Fruit fly (Drosophila melanogaster) whole organism, embryonic: Measurements from ENCODE around the gene sv.

Source experiments
- Atf3 ChIP-seq: fragments of 200-800 bp; sonication (Bioruptor generic); optimal IDR thresholded peaks from 3 replicates; lab custom pipeline; 2016; ENCODE audit warnings: missing biosample characterization, missing genetic modification characterization
- CG12071 ChIP-seq: fragments of 200-800 bp; sonication (Bioruptor generic); optimal IDR thresholded peaks from 3 replicates; lab custom pipeline; 2018; ENCODE audit warnings: missing biosample characterization, mild to moderate bottlenecking, missing genetic modification characterization
- CG12299 ChIP-seq: fragments of 200-800 bp; sonication (Bioruptor generic); optimal IDR thresholded peaks from 2 replicates; lab custom pipeline; 2018; ENCODE audit warnings: missing biosample characterization, mild to moderate bottlenecking, missing genetic modification characterization
- CG12744 ChIP-seq: fragments of 200-800 bp; sonication (Bioruptor generic); optimal IDR thresholded peaks from 2 replicates; lab custom pipeline; 2016; ENCODE audit warnings: missing biosample characterization, missing genetic modification characterization
- CG13624 ChIP-seq: fragments of 200-800 bp; sonication (Bioruptor generic); optimal IDR thresholded peaks from 2 replicates; lab custom pipeline; 2016; ENCODE audit warnings: missing biosample characterization, missing genetic modification characterization
- CG14441 ChIP-seq: fragments of 200-800 bp; sonication (Bioruptor generic); IDR thresholded peaks from 2 replicates; pipeline ENCODE4 v1.3.6; 2022; ENCODE audit warnings: missing biosample characterization, missing genetic modification characterization
- CG15073 ChIP-seq: fragments of 200-800 bp; sonication (Bioruptor generic); optimal IDR thresholded peaks from 2 replicates; lab custom pipeline; 2016; ENCODE audit warnings: missing biosample characterization, missing genetic modification characterization
- CG16779 ChIP-seq: fragments of 200-800 bp; sonication (Bioruptor generic); IDR thresholded peaks from 2 replicates; pipeline ENCODE4 v1.3.6; 2022; ENCODE audit warnings: missing biosample characterization, missing genetic modification characterization
- CG16815 ChIP-seq: fragments of 200-800 bp; sonication (Bioruptor generic); optimal IDR thresholded peaks from 3 replicates; lab custom pipeline; 2017; ENCODE audit warnings: missing biosample characterization, mild to moderate bottlenecking, missing genetic modification characterization
- CG17912 ChIP-seq: fragments of 200-800 bp; sonication (Bioruptor generic); optimal IDR thresholded peaks from 2 replicates; lab custom pipeline; 2018; ENCODE audit warnings: missing biosample characterization, mild to moderate bottlenecking, missing genetic modification characterization
- CG1792 ChIP-seq: fragments of 200-800 bp; sonication (Bioruptor generic); optimal IDR thresholded peaks from 2 replicates; lab custom pipeline; 2016; ENCODE audit warnings: missing biosample characterization, missing genetic modification characterization
- CG18262 ChIP-seq: fragments of 200-800 bp; optimal IDR thresholded peaks from 3 replicates; lab custom pipeline; 2019; ENCODE audit warnings: missing biosample characterization, mild to moderate bottlenecking, missing genetic modification characterization, moderate library complexity
- CG18764 ChIP-seq: fragments of 200-800 bp; sonication (Bioruptor generic); optimal IDR thresholded peaks from 3 replicates; lab custom pipeline; 2016; ENCODE audit warnings: missing biosample characterization, missing genetic modification characterization
- CG2116 ChIP-seq: fragments of 200-800 bp; sonication (Bioruptor generic); optimal IDR thresholded peaks from 3 replicates; lab custom pipeline; 2018; ENCODE audit warnings: missing biosample characterization, mild to moderate bottlenecking, missing genetic modification characterization
- CG31388 ChIP-seq: fragments of 200-800 bp; sonication (Bioruptor generic); optimal IDR thresholded peaks from 2 replicates; lab custom pipeline; 2016; ENCODE audit warnings: missing biosample characterization, missing genetic modification characterization
- CG33213 ChIP-seq: fragments of 200-800 bp; sonication (Bioruptor generic); optimal IDR thresholded peaks from 3 replicates; lab custom pipeline; 2016; ENCODE audit warnings: missing biosample characterization, missing genetic modification characterization
- CG4282 ChIP-seq: fragments of 200-800 bp; sonication (Bioruptor generic); optimal IDR thresholded peaks from 2 replicates; lab custom pipeline; 2016; ENCODE audit warnings: missing biosample characterization, missing genetic modification characterization
- CG4404 ChIP-seq: fragments of 200-800 bp; sonication (Bioruptor generic); IDR thresholded peaks from 2 replicates; pipeline ENCODE4 v1.3.6; 2022; ENCODE audit warnings: missing biosample characterization, missing genetic modification characterization
- CG4707 ChIP-seq: fragments of 200-800 bp; sonication (Bioruptor generic); optimal IDR thresholded peaks from 2 replicates; lab custom pipeline; 2018; ENCODE audit warnings: missing biosample characterization, mild to moderate bottlenecking, missing genetic modification characterization, moderate library complexity
- CG9797 ChIP-seq: fragments of 200-800 bp; sonication (Bioruptor generic); optimal IDR thresholded peaks from 3 replicates; lab custom pipeline; 2018; ENCODE audit warnings: missing biosample characterization, mild to moderate bottlenecking, missing genetic modification characterization
- CkIIα-i1 ChIP-seq: fragments of 200-800 bp; sonication (Bioruptor generic); IDR thresholded peaks from 2 replicates; pipeline ENCODE4 v1.3.6; 2022; ENCODE audit warnings: missing biosample characterization, missing genetic modification characterization
- CrebB ChIP-seq: fragments of 200-800 bp; sonication (Bioruptor generic); optimal IDR thresholded peaks from 3 replicates; lab custom pipeline; 2018; ENCODE audit warnings: missing biosample characterization, mild to moderate bottlenecking, missing genetic modification characterization
- Dfd ChIP-seq, 2 experiments: fragments of >200 bp; optimal IDR thresholded peaks; 2 replicates each; lab custom pipeline; 2017; ENCODE audit warnings: missing biosample characterization in 2 of 2, missing genetic modification characterization in 2 of 2
- Ets65A ChIP-seq: fragments of 200-800 bp; sonication (Bioruptor generic); peaks from one replicate; lab custom pipeline; 2016; ENCODE audit warnings: missing biosample characterization, missing genetic modification characterization
- Gug ChIP-seq: fragments of 200-800 bp; sonication (Bioruptor generic); IDR thresholded peaks from 4 replicates; pipeline ENCODE4 v1.3.6; 2022; ENCODE audit warnings: missing biosample characterization, missing genetic modification characterization
- HLH4C ChIP-seq: fragments of 200-800 bp; sonication (Bioruptor generic); IDR thresholded peaks from 3 replicates; pipeline ENCODE4 v1.3.6; 2022; ENCODE audit warnings: missing biosample characterization, missing genetic modification characterization; ENCODE audit not compliant: partially characterized antibody
- HLH54F ChIP-seq: fragments of 200-800 bp; sonication (Bioruptor generic); optimal IDR thresholded peaks from 3 replicates; lab custom pipeline; 2016; ENCODE audit warnings: missing biosample characterization, missing genetic modification characterization
- Hmx ChIP-seq: fragments of 200-800 bp; sonication (Bioruptor generic); optimal IDR thresholded peaks from 2 replicates; lab custom pipeline; 2016; ENCODE audit warnings: missing biosample characterization, missing genetic modification characterization
- Lpt ChIP-seq: fragments of >200 bp; optimal IDR thresholded peaks from 2 replicates; lab custom pipeline; 2018; ENCODE audit warnings: missing biosample characterization, missing genetic modification characterization
- Med ChIP-seq: fragments of 200-800 bp; sonication (Bioruptor generic); peaks from one replicate; lab custom pipeline; 2016; ENCODE audit warnings: missing biosample characterization, missing genetic modification characterization, mild to moderate bottlenecking, inconsistent platforms, moderate library complexity
- NC2β ChIP-seq: fragments of 200-800 bp; sonication (Bioruptor generic); optimal IDR thresholded peaks from 2 replicates; lab custom pipeline; 2016; ENCODE audit warnings: missing biosample characterization, missing genetic modification characterization
- NFAT ChIP-seq: fragments of 200-800 bp; sonication (Bioruptor generic); IDR thresholded peaks from 2 replicates; pipeline ENCODE4 v1.3.6; 2022; ENCODE audit warnings: missing biosample characterization, missing genetic modification characterization
- Side ChIP-seq: fragments of 200-800 bp; sonication (Bioruptor generic); optimal IDR thresholded peaks from 2 replicates; lab custom pipeline; 2016; ENCODE audit warnings: missing biosample characterization, missing genetic modification characterization
- Spps ChIP-seq: fragments of 200-800 bp; sonication (Bioruptor generic); optimal IDR thresholded peaks from 2 replicates; lab custom pipeline; 2018; ENCODE audit warnings: missing biosample characterization, mild to moderate bottlenecking, missing genetic modification characterization
- al ChIP-seq: fragments of 200-800 bp; sonication (Bioruptor generic); IDR thresholded peaks from 2 replicates; pipeline ENCODE4 v1.3.6; 2022; ENCODE audit warnings: missing biosample characterization, missing genetic modification characterization
- bigmax ChIP-seq: fragments of 200-800 bp; sonication (Bioruptor generic); optimal IDR thresholded peaks from 2 replicates; lab custom pipeline; 2018; ENCODE audit warnings: missing biosample characterization, mild to moderate bottlenecking, missing genetic modification characterization
- br ChIP-seq: fragments of >200 bp; optimal IDR thresholded peaks from 2 replicates; lab custom pipeline; 2017
- chif ChIP-seq, 2 experiments: fragments of 200-800 bp; sonication (Bioruptor generic); optimal IDR thresholded peaks; 3 replicates each; lab custom pipeline; 2016; ENCODE audit warnings: missing biosample characterization in 2 of 2, missing genetic modification characterization in 2 of 2
- chinmo ChIP-seq: fragments of 200-800 bp; sonication (Bioruptor generic); IDR thresholded peaks from 4 replicates; pipeline ENCODE4 v1.3.6; 2022; ENCODE audit warnings: missing biosample characterization, missing genetic modification characterization; ENCODE audit not compliant: partially characterized antibody
- da ChIP-seq: fragments of 200-800 bp; sonication (Bioruptor generic); optimal IDR thresholded peaks from 2 replicates; lab custom pipeline; 2016; ENCODE audit warnings: missing biosample characterization, missing genetic modification characterization
- disco-r ChIP-seq: fragments of 200-800 bp; sonication (Bioruptor generic); optimal IDR thresholded peaks from 2 replicates; lab custom pipeline; 2016; ENCODE audit warnings: missing biosample characterization, missing genetic modification characterization
- dmrt11E ChIP-seq: fragments of 200-800 bp; sonication (Bioruptor generic); optimal IDR thresholded peaks from 3 replicates; lab custom pipeline; 2018; ENCODE audit warnings: missing biosample characterization, mild to moderate bottlenecking, missing genetic modification characterization, moderate library complexity
- eve ChIP-seq, 2 experiments: fragments of >200 bp; optimal IDR thresholded peaks; 2 replicates each; lab custom pipeline; 2017; ENCODE audit warnings: missing biosample characterization in 2 of 2, missing genetic modification characterization in 2 of 2
- fu2 ChIP-seq: fragments of 200-800 bp; sonication (Bioruptor generic); optimal IDR thresholded peaks from 2 replicates; lab custom pipeline; 2016; ENCODE audit warnings: missing biosample characterization, missing genetic modification characterization
- gro ChIP-seq: fragments of 200-800 bp; sonication (Bioruptor generic); optimal IDR thresholded peaks from 2 replicates; lab custom pipeline; 2016; ENCODE audit warnings: missing biosample characterization, missing genetic modification characterization
- gt ChIP-seq: fragments of 200-800 bp; sonication (Bioruptor generic); IDR thresholded peaks from 2 replicates; pipeline ENCODE4 v1.3.6; 2022; ENCODE audit warnings: missing biosample characterization, missing genetic modification characterization
- kni ChIP-seq: fragments of 200-800 bp; sonication (Bioruptor generic); optimal IDR thresholded peaks from 3 replicates; lab custom pipeline; 2017; ENCODE audit warnings: mild to moderate bottlenecking, missing biosample characterization, missing genetic modification reagents, missing genetic modification characterization
- maf-S ChIP-seq: fragments of 200-800 bp; sonication (Bioruptor generic); optimal IDR thresholded peaks from 2 replicates; lab custom pipeline; 2016; ENCODE audit warnings: missing biosample characterization, missing genetic modification characterization
- nerfin-2 ChIP-seq: fragments of 200-800 bp; sonication (Bioruptor generic); IDR thresholded peaks from 2 replicates; pipeline ENCODE4 v1.3.6; 2022; ENCODE audit warnings: missing biosample characterization, missing genetic modification characterization; ENCODE audit not compliant: partially characterized antibody
- sug ChIP-seq: fragments of 200-800 bp; optimal IDR thresholded peaks from 2 replicates; lab custom pipeline; 2019; ENCODE audit warnings: missing biosample characterization, mild to moderate bottlenecking, missing genetic modification characterization, moderate library complexity
- tin ChIP-seq: fragments of 200-800 bp; sonication (Bioruptor generic); optimal IDR thresholded peaks from 3 replicates; lab custom pipeline; 2016; ENCODE audit warnings: missing biosample characterization, missing genetic modification characterization
- toy ChIP-seq: fragments of 200-800 bp; sonication (Bioruptor generic); IDR thresholded peaks from 2 replicates; pipeline ENCODE4 v1.3.6; 2022; ENCODE audit warnings: missing biosample characterization, missing genetic modification characterization
- unc-4 ChIP-seq: fragments of 200-800 bp; sonication (Bioruptor generic); IDR thresholded peaks from 2 replicates; pipeline ENCODE4 v1.3.6; 2022; ENCODE audit warnings: missing biosample characterization, missing genetic modification characterization; ENCODE audit not compliant: partially characterized antibody

The sv gene

dm6 chr4:1053653-1054163 lies 34.9 kb upstream of the sv start, which contains the start of gene CaMKII (continued):
- TF ChIP-seq Med, result peak; percentile 67
- TF ChIP-seq gt (GFP tag; lab: Robert Waterston, UW), result no peak
- TF ChIP-seq dmrt11E, result peak; percentile 53
- no peak for TF ChIP-seq CG12744 (GFP tag; lab: Kevin White, UChicago)
- no peak for TF ChIP-seq NFAT (GFP tag; lab: Robert Waterston, UW)
- peak; percentile 48 for TF ChIP-seq CG12299
- TF ChIP-seq fu2 (GFP tag; lab: Kevin White, UChicago), result no peak
- TF ChIP-seq CG15073 (GFP tag; lab: Kevin White, UChicago), result no peak
- TF ChIP-seq maf-S, result no peak
- no peak for TF ChIP-seq chif (GFP tag; optimal IDR thresholded peaks at IDR 0.05; lab: Kevin White, UChicago)
- peak; percentile 50 for TF ChIP-seq CG18262 (tag; lab: Kevin White, UChicago)
- no peak for TF ChIP-seq HLH4C (GFP tag; lab: Robert Waterston, UW)
- TF ChIP-seq Ets65A (GFP tag; lab: Kevin White, UChicago), result no peak
- no peak for TF ChIP-seq da (GFP tag; lab: Kevin White, UChicago)
- TF ChIP-seq CG14441 (GFP tag; lab: Robert Waterston, UW), result no peak
- no peak for TF ChIP-seq Dfd (GFP tag; optimal IDR thresholded peaks at IDR 0.05; lab: Kevin White, UChicago)
- no peak for TF ChIP-seq unc-4 (GFP tag; lab: Robert Waterston, UW)
- TF ChIP-seq CG13624, result peak; percentile 2
- no peak for TF ChIP-seq CG31388 (GFP tag; lab: Kevin White, UChicago)
- no peak for TF ChIP-seq CG4404 (GFP tag; lab: Robert Waterston, UW)
- no peak for TF ChIP-seq al (GFP tag; lab: Robert Waterston, UW)
- no peak for TF ChIP-seq Gug (GFP tag; lab: Robert Waterston, UW)
- no peak for TF ChIP-seq CG16815 (GFP tag; lab: Kevin White, UChicago)
- no peak for TF ChIP-seq CG12071 (GFP tag; lab: Kevin White, UChicago)
- TF ChIP-seq Side, result no peak
- TF ChIP-seq CG4707, result no peak
- no peak for TF ChIP-seq bigmax (GFP tag; lab: Kevin White, UChicago)
- no peak for TF ChIP-seq Hmx (GFP tag; lab: Kevin White, UChicago)
- no peak for TF ChIP-seq CG9797 (GFP tag; lab: Kevin White, UChicago)
- TF ChIP-seq Spps (tag; lab: Kevin White, UChicago), result no peak
- TF ChIP-seq toy (GFP tag; lab: Robert Waterston, UW), result no peak
- peak in 1 of 2 experiments; percentile 28 for TF ChIP-seq eve (GFP tag; optimal IDR thresholded peaks at IDR 0.05; lab: Kevin White, UChicago)
- TF ChIP-seq gro (GFP tag; lab: Kevin White, UChicago), result no peak
- TF ChIP-seq disco-r (GFP tag; lab: Kevin White, UChicago), result no peak
- TF ChIP-seq CkIIα-i1, result no peak
- TF ChIP-seq CG1792 (GFP tag; lab: Kevin White, UChicago), result no peak
- no peak for TF ChIP-seq chinmo
- no peak for TF ChIP-seq CG4282
- TF ChIP-seq Atf3 (GFP tag; lab: Kevin White, UChicago), result no peak
- peak; percentile 45 for TF ChIP-seq CG33213 (GFP tag; lab: Kevin White, UChicago)
- TF ChIP-seq nerfin-2 (GFP tag; lab: Robert Waterston, UW), result no peak
- TF ChIP-seq CG2116 (GFP tag; lab: Kevin White, UChicago), result peak; percentile 26
- no peak for TF ChIP-seq CrebB (tag; lab: Kevin White, UChicago)
- TF ChIP-seq CG17912 (GFP tag; lab: Kevin White, UChicago), result no peak
- no peak for TF ChIP-seq sug (tag; lab: Kevin White, UChicago)
- no peak for TF ChIP-seq CG16779 (GFP tag; lab: Robert Waterston, UW)
- no peak for TF ChIP-seq br (lab: Kevin White, UChicago)
- TF ChIP-seq HLH54F (GFP tag; lab: Kevin White, UChicago), result no peak
- no peak for TF ChIP-seq NC2β (GFP tag; lab: Kevin White, UChicago)
- TF ChIP-seq Lpt (GFP tag; lab: Kevin White, UChicago), result no peak
- TF ChIP-seq tin (GFP tag; lab: Kevin White, UChicago), result peak; percentile 14
- peak; percentile 15 for TF ChIP-seq CG18764 (GFP tag; lab: Kevin White, UChicago)
- no peak for TF ChIP-seq kni (GFP tag; lab: Kevin White, UChicago)
